Worm (Caenorhabditis elegans) whole organism, L2 larva: ENCODE results near the gene mrps-26.

Source experiments
- alr-1 ChIP-seq: fragments of 150-350 bp; optimal IDR thresholded peaks from 2 replicates; lab custom pipeline; 2014; ENCODE audit warnings: missing biosample characterization, missing genetic modification characterization
- elt-1 ChIP-seq: fragments of 150-350 bp; optimal IDR thresholded peaks from 2 replicates; lab custom pipeline; 2014; ENCODE audit warnings: missing biosample characterization, missing genetic modification characterization
- gmeb-1 ChIP-seq: fragments of 150-350 bp; optimal IDR thresholded peaks from 2 replicates; lab custom pipeline; 2014; ENCODE audit warnings: missing biosample characterization, missing genetic modification characterization
- peb-1 ChIP-seq: fragments of 150-350 bp; optimal IDR thresholded peaks from 2 replicates; lab custom pipeline; 2014; ENCODE audit warnings: missing biosample characterization, missing genetic modification characterization
- unc-62 ChIP-seq: fragments of 150-350 bp; optimal IDR thresholded peaks from 2 replicates; lab custom pipeline; 2014; ENCODE audit warnings: missing biosample characterization, missing genetic modification reagents, missing genetic modification characterization

- TF ChIP-seq unc-62 (no peak), elt-1 (tag; lab: Kevin White, UChicago) (no peak), gmeb-1 (tag; lab: Kevin White, UChicago) (no peak), alr-1 (no peak), peb-1 (tag; lab: Kevin White, UChicago) (no peak)
These were observed 39.8 kb downstream of the mrps-26 start for ce11 chrIII:5274250-5274649.
